Worm (Caenorhabditis elegans) whole organism, young adult: Measurements from ENCODE around the gene vep-2.

Experiments used
- Y95B8A.8 ChIP-seq: fragments of 200-800 bp; sonication (Bioruptor generic); IDR thresholded peaks from 2 replicates; pipeline ENCODE4 v1.3.6; 2022; ENCODE audit warnings: missing genetic modification reagents, missing genetic modification characterization, missing compliant biosample characterization
- ama-1 ChIP-seq, 3 experiments: fragments of 150-350 bp in 1 of 3; sonication (generic microtip) in 2 of 3; optimal IDR thresholded peaks; 2 replicates each; lab custom pipeline; 2014 to 2018; ENCODE audit warnings: missing biosample characterization in 2 of 3, missing genetic modification characterization in 2 of 3, missing genetic modification reagents in 2 of 3
- cebp-1 ChIP-seq, 2 experiments: fragments of 200-800 bp in 1 of 2; sonication (Bioruptor generic) in 1 of 2; sonication (generic microtip) in 1 of 2; IDR thresholded peaks in 1 of 2; optimal IDR thresholded peaks in 1 of 2; 2 replicates each; pipeline versions ENCODE4 v1.3.6 to Lab custom; 2017 to 2022; ENCODE audit warnings: missing compliant biosample characterization in 2 of 2, missing genetic modification characterization in 2 of 2, mild to moderate bottlenecking in 1 of 2, missing genetic modification reagents in 1 of 2, moderate library complexity in 1 of 2
- fkh-3 ChIP-seq: sonication (generic microtip); optimal IDR thresholded peaks from 2 replicates; lab custom pipeline; 2016; ENCODE audit warnings: mild to moderate bottlenecking, missing genetic modification characterization, missing compliant biosample characterization
- lin-35 ChIP-seq, 3 experiments: fragments of 150-350 bp in 2 of 3; sonication (generic microtip) in 1 of 3; optimal IDR thresholded peaks; 2 replicates each; lab custom pipeline; 2014 to 2018; ENCODE audit warnings: missing biosample characterization in 3 of 3, missing genetic modification characterization in 3 of 3, missing genetic modification reagents in 3 of 3
- lsy-27 ChIP-seq: sonication (generic microtip); optimal IDR thresholded peaks from 2 replicates; lab custom pipeline; 2017; ENCODE audit warnings: missing genetic modification characterization, mild to moderate bottlenecking, missing compliant biosample characterization, antibody characterized with exemption, missing genotype, borderline replicate concordance; ENCODE audit not compliant: insufficient read depth
- mcd-1 ChIP-seq: fragments of 200-800 bp; sonication (Bioruptor generic); IDR thresholded peaks from 2 replicates; pipeline ENCODE4 v1.3.6; 2022; ENCODE audit warnings: missing genetic modification reagents, missing genetic modification characterization, missing compliant biosample characterization
- unc-62 ChIP-seq: fragments of 150-350 bp; optimal IDR thresholded peaks from 2 replicates; lab custom pipeline; 2014; ENCODE audit warnings: missing biosample characterization, missing genetic modification reagents, missing genetic modification characterization
- zim-3 ChIP-seq: sonication (generic microtip); optimal IDR thresholded peaks from 2 replicates; lab custom pipeline; 2017; ENCODE audit warnings: mild to moderate bottlenecking, missing genetic modification characterization, moderate library complexity, missing compliant biosample characterization

DNA sequence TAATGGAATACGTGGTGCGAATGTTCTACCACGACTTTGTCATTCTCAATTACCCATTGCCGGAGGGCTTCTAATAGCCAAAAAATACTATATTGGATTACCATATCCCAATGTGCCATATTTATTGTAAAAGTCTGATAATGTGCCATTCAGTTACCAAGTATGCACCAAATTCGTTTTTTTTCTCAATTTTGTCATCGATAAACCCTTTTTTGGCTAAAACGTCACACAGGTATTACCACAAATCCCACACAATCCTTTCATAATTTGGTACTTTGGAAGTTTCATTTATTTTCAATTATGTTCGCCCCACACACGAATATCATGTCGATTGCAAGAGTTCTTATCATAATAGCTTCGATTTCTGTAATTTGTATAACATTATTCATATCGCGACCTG is at the start of gene vep-2:
- TF ChIP-seq Y95B8A.8 (GFP tag; lab: Robert Waterston, UW) = no peak
- TF ChIP-seq mcd-1 = no peak
- TF ChIP-seq zim-3 (tag; lab: Kevin White, UChicago) = no peak
- TF ChIP-seq lin-35 (GFP tag; optimal IDR thresholded peaks at IDR 0.05; lab: Kevin White, UChicago) = no peak
- no peak for TF ChIP-seq lsy-27 (tag; lab: Kevin White, UChicago)
- no peak for TF ChIP-seq ama-1 (optimal IDR thresholded peaks at IDR 0.05; lab: Kevin White, UChicago)
- TF ChIP-seq ama-1 (GFP tag; optimal IDR thresholded peaks at IDR 0.05; lab: Kevin White, UChicago) = no peak
- no peak for TF ChIP-seq cebp-1 (GFP tag; IDR thresholded peaks at IDR 0.05; lab: Robert Waterston, UW)
- no peak for TF ChIP-seq cebp-1 (tag; optimal IDR thresholded peaks at IDR 0.05; lab: Kevin White, UChicago)
- no peak for TF ChIP-seq unc-62 (GFP tag; lab: Kevin White, UChicago)
- TF ChIP-seq fkh-3 (tag; lab: Kevin White, UChicago) = no peak
